Fruit fly (Drosophila melanogaster) whole organism, adult: ENCODE data around the gene kibra.

Experiments used
- CG12768 ChIP-seq: fragments of 200-800 bp; sonication (Bioruptor generic); optimal IDR thresholded peaks from 2 replicates; lab custom pipeline; 2017; ENCODE audit warnings: missing biosample characterization, missing genetic modification characterization, mild to moderate bottlenecking, moderate library complexity, missing genetic modification reagents
- CG14711 ChIP-seq: fragments of 200-800 bp; sonication (Bioruptor generic); optimal IDR thresholded peaks from 2 replicates; lab custom pipeline; 2018; ENCODE audit warnings: missing biosample characterization, mild to moderate bottlenecking, missing genetic modification characterization, moderate library complexity
- CG1620 ChIP-seq: fragments of 200-800 bp; sonication (Bioruptor generic); optimal IDR thresholded peaks from 2 replicates; lab custom pipeline; 2016; ENCODE audit warnings: missing biosample characterization, missing genetic modification characterization
- CG33017 ChIP-seq: fragments of 200-800 bp; sonication (Bioruptor generic); optimal IDR thresholded peaks from 2 replicates; lab custom pipeline; 2018; ENCODE audit warnings: missing biosample characterization, mild to moderate bottlenecking, missing genetic modification characterization, moderate library complexity
- CG5204 ChIP-seq: fragments of 200-800 bp; sonication (Bioruptor generic); optimal IDR thresholded peaks from 2 replicates; lab custom pipeline; 2016; ENCODE audit warnings: missing biosample characterization, missing genetic modification characterization
- CG7045 ChIP-seq: fragments of 200-800 bp; sonication (Bioruptor generic); optimal IDR thresholded peaks from 2 replicates; lab custom pipeline; 2017; ENCODE audit warnings: missing biosample characterization, mild to moderate bottlenecking, missing genetic modification characterization
- CG7101 ChIP-seq: fragments of 200-800 bp; sonication (Bioruptor generic); optimal IDR thresholded peaks from 2 replicates; lab custom pipeline; 2018; ENCODE audit warnings: missing biosample characterization, mild to moderate bottlenecking, missing genetic modification characterization, moderate library complexity
- Mnt ChIP-seq: fragments of 200-800 bp; sonication (Bioruptor generic); optimal IDR thresholded peaks from 2 replicates; lab custom pipeline; 2016; ENCODE audit warnings: missing biosample characterization, mild to moderate bottlenecking, missing genetic modification characterization
- bab1 ChIP-seq: fragments of 200-800 bp; sonication (Bioruptor generic); optimal IDR thresholded peaks from 3 replicates; lab custom pipeline; 2019; ENCODE audit warnings: missing biosample characterization, mild to moderate bottlenecking, missing genetic modification characterization, moderate library complexity
- cic ChIP-seq: fragments of 200-800 bp; sonication (Bioruptor generic); optimal IDR thresholded peaks from 2 replicates; lab custom pipeline; 2017; ENCODE audit warnings: missing biosample characterization, mild to moderate bottlenecking, missing genetic modification characterization, moderate library complexity
- kay ChIP-seq: fragments of 200-800 bp; sonication (Bioruptor generic); peaks from one replicate; lab custom pipeline; 2016; ENCODE audit warnings: missing biosample characterization, missing genetic modification characterization, borderline replicate concordance
- ovo ChIP-seq: fragments of 200-800 bp; sonication (Bioruptor generic); optimal IDR thresholded peaks from 2 replicates; lab custom pipeline; 2016; ENCODE audit warnings: missing biosample characterization, missing genetic modification characterization
- tj ChIP-seq: fragments of 200-800 bp; sonication (Bioruptor generic); optimal IDR thresholded peaks from 3 replicates; lab custom pipeline; 2017; ENCODE audit warnings: missing biosample characterization, mild to moderate bottlenecking, missing genetic modification characterization, moderate library complexity
- toe ChIP-seq: fragments of 200-800 bp; sonication (Bioruptor generic); optimal IDR thresholded peaks from 2 replicates; lab custom pipeline; 2016; ENCODE audit warnings: missing biosample characterization, missing genetic modification characterization

- TF ChIP-seq CG14711 (no peak), CG5204 (no peak), toe (GFP tag; lab: Kevin White, UChicago) (no peak), CG12768 (GFP tag; lab: Kevin White, UChicago) (no peak), cic (GFP tag; lab: Kevin White, UChicago) (no peak), ovo (GFP tag; lab: Kevin White, UChicago) (no peak), CG7101 (no peak), Mnt (no peak), kay (GFP tag; lab: Kevin White, UChicago) (no peak), tj (GFP tag; lab: Kevin White, UChicago) (no peak), CG33017 (tag; lab: Kevin White, UChicago) (no peak), bab1 (no peak), CG1620 (no peak), CG7045 (GFP tag; lab: Kevin White, UChicago) (no peak)
Measured at dm6 chr3R:14690065-14690464, 34.0 kb downstream of the kibra start.
